Worm (Caenorhabditis elegans) whole organism, L2 larva: ENCODE results near the gene K08D8.1.

Experiments used
- C34F6.9 ChIP-seq: fragments of 150-350 bp; optimal IDR thresholded peaks from 2 replicates; lab custom pipeline; 2014; ENCODE audit warnings: missing biosample characterization, missing genetic modification characterization
- F13H6.1 ChIP-seq: sonication (generic microtip); optimal IDR thresholded peaks from 2 replicates; lab custom pipeline; 2016; ENCODE audit warnings: missing genetic modification characterization, missing compliant biosample characterization
- R02D3.7 ChIP-seq: fragments of 150-350 bp; optimal IDR thresholded peaks from 2 replicates; lab custom pipeline; 2014; ENCODE audit warnings: missing biosample characterization, missing genetic modification characterization
- Y55F3AM.14 ChIP-seq: fragments of 200-800 bp; sonication (Bioruptor generic); optimal IDR thresholded peaks from 2 replicates; lab custom pipeline; 2018; ENCODE audit warnings: mild to moderate bottlenecking, missing genetic modification characterization, missing compliant biosample characterization
- alr-1 ChIP-seq: fragments of 150-350 bp; optimal IDR thresholded peaks from 2 replicates; lab custom pipeline; 2014; ENCODE audit warnings: missing biosample characterization, missing genetic modification characterization
- aly-2 ChIP-seq: fragments of 150-350 bp; optimal IDR thresholded peaks from 2 replicates; lab custom pipeline; 2014; ENCODE audit warnings: missing biosample characterization, missing genetic modification characterization
- ama-1 ChIP-seq: fragments of 150-350 bp; optimal IDR thresholded peaks from 2 replicates; lab custom pipeline; 2018; ENCODE audit warnings: inconsistent platforms
- blmp-1 ChIP-seq: sonication (generic microtip); optimal IDR thresholded peaks from 2 replicates; lab custom pipeline; 2017; ENCODE audit warnings: missing genetic modification characterization, mild to moderate bottlenecking, missing compliant biosample characterization, antibody characterized with exemption, moderate library complexity; ENCODE audit not compliant: insufficient read depth
- ceh-16 ChIP-seq: fragments of 150-350 bp; optimal IDR thresholded peaks from 2 replicates; lab custom pipeline; 2014; ENCODE audit warnings: missing biosample characterization, missing genetic modification characterization
- dmd-4 ChIP-seq: sonication (generic microtip); optimal IDR thresholded peaks from 2 replicates; lab custom pipeline; 2017; ENCODE audit warnings: missing biosample characterization, missing genetic modification characterization
- elt-3 ChIP-seq: sonication (generic microtip); optimal IDR thresholded peaks from 2 replicates; lab custom pipeline; 2017; ENCODE audit warnings: missing biosample characterization, missing genetic modification characterization
- fos-1 ChIP-seq: fragments of 150-350 bp; optimal IDR thresholded peaks from 2 replicates; lab custom pipeline; 2014; ENCODE audit warnings: missing biosample characterization, missing genetic modification characterization
- gmeb-1 ChIP-seq: fragments of 150-350 bp; optimal IDR thresholded peaks from 2 replicates; lab custom pipeline; 2014; ENCODE audit warnings: missing biosample characterization, missing genetic modification characterization
- lin-11 ChIP-seq: fragments of 150-350 bp; sonication (generic microtip); optimal IDR thresholded peaks from 2 replicates; lab custom pipeline; 2014; ENCODE audit warnings: missing biosample characterization, missing genetic modification characterization, inconsistent platforms, mixed read lengths
- lin-13 ChIP-seq: fragments of 150-350 bp; optimal IDR thresholded peaks from 2 replicates; lab custom pipeline; 2014; ENCODE audit warnings: missing biosample characterization, missing genetic modification reagents, missing genetic modification characterization
- lsy-2 ChIP-seq, 2 experiments: fragments of 150-350 bp in 1 of 2; sonication (generic microtip) in 1 of 2; optimal IDR thresholded peaks; 2 replicates each; lab custom pipeline; 2014 to 2017; ENCODE audit warnings: missing biosample characterization in 2 of 2, missing genetic modification characterization in 2 of 2
- mbf-1 ChIP-seq: sonication (generic microtip); optimal IDR thresholded peaks from 2 replicates; lab custom pipeline; 2017; ENCODE audit warnings: missing biosample characterization, missing genetic modification characterization
- nhr-129 ChIP-seq: fragments of 150-350 bp; optimal IDR thresholded peaks from 2 replicates; lab custom pipeline; 2014; ENCODE audit warnings: missing biosample characterization, missing genetic modification characterization
- nhr-21 ChIP-seq: fragments of 150-350 bp; optimal IDR thresholded peaks from 2 replicates; lab custom pipeline; 2014; ENCODE audit warnings: missing biosample characterization, missing genetic modification characterization
- nhr-237 ChIP-seq: fragments of 150-350 bp; optimal IDR thresholded peaks from 2 replicates; lab custom pipeline; 2014; ENCODE audit warnings: missing biosample characterization, missing genetic modification characterization
- nhr-6 ChIP-seq: fragments of 150-350 bp; optimal IDR thresholded peaks from 2 replicates; lab custom pipeline; 2014; ENCODE audit warnings: missing biosample characterization, missing genetic modification characterization
- nhr-77 ChIP-seq: fragments of 150-350 bp; optimal IDR thresholded peaks from 2 replicates; lab custom pipeline; 2014; ENCODE audit warnings: missing biosample characterization, missing genetic modification characterization
- sma-9 ChIP-seq, 2 experiments: fragments of 150-350 bp in 1 of 2; sonication (generic microtip) in 1 of 2; optimal IDR thresholded peaks; 2 replicates each; lab custom pipeline; 2014 to 2016; ENCODE audit warnings: missing genetic modification characterization in 2 of 2, mild to moderate bottlenecking in 1 of 2, missing biosample characterization in 1 of 2, missing compliant biosample characterization in 1 of 2, missing genetic modification reagents in 1 of 2, moderate library complexity in 1 of 2
- snpc-4 ChIP-seq: fragments of 150-350 bp; optimal IDR thresholded peaks from 2 replicates; lab custom pipeline; 2014; ENCODE audit warnings: missing biosample characterization, missing genetic modification characterization
- unc-39 ChIP-seq: fragments of 150-350 bp; optimal IDR thresholded peaks from 2 replicates; lab custom pipeline; 2014; ENCODE audit warnings: missing biosample characterization, missing genetic modification characterization
- unc-55 ChIP-seq: fragments of 150-350 bp; sonication (generic microtip); optimal IDR thresholded peaks from 3 replicates; lab custom pipeline; 2014; ENCODE audit warnings: missing biosample characterization, missing genetic modification reagents, missing genetic modification characterization
- zag-1 ChIP-seq: fragments of 150-350 bp; optimal IDR thresholded peaks from 2 replicates; lab custom pipeline; 2014; ENCODE audit warnings: missing biosample characterization, missing genetic modification characterization
- ztf-4 ChIP-seq: fragments of 150-350 bp; optimal IDR thresholded peaks from 2 replicates; lab custom pipeline; 2014; ENCODE audit warnings: missing biosample characterization, missing genetic modification characterization

The K08D8.1 gene

DNA sequence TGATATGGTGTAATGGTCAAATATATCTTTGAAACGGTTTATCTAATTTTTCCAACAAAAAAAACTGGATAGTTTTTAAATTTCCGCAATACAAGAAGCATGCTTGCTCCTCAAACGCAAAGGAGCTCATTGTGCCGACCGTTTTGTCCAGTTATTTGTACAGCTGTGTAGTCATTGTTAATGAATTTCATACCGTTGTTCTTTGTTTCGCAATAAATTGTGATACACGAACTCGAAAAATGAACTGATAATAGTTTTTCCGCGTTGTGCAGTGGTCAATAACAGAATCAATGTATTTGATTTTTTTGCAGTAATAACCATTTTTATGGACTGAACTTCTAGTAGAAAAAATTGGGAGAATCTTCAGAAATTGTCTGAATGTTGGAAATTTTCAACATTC is 6.5 kb downstream of the K08D8.1 start:
- no peak for TF ChIP-seq blmp-1 (tag; lab: Kevin White, UChicago)
- no peak for TF ChIP-seq mbf-1 (tag; lab: Kevin White, UChicago)
- no peak for TF ChIP-seq dmd-4 (tag; lab: Kevin White, UChicago)
- no peak for TF ChIP-seq unc-39 (tag; lab: Kevin White, UChicago)
- no peak for TF ChIP-seq lsy-2 (tag; optimal IDR thresholded peaks at IDR 0.05; lab: Kevin White, UChicago)
- TF ChIP-seq zag-1 (tag; lab: Kevin White, UChicago), result no peak
- no peak for TF ChIP-seq ceh-16 (tag; lab: Kevin White, UChicago)
- TF ChIP-seq gmeb-1, result no peak
- no peak for TF ChIP-seq lin-13 (GFP tag; lab: Kevin White, UChicago)
- no peak for TF ChIP-seq nhr-129 (tag; lab: Kevin White, UChicago)
- TF ChIP-seq sma-9 (GFP tag; optimal IDR thresholded peaks at IDR 0.05; lab: Kevin White, UChicago), result no peak
- TF ChIP-seq sma-9 (tag; optimal IDR thresholded peaks at IDR 0.05; lab: Kevin White, UChicago), result no peak
- TF ChIP-seq C34F6.9 (tag; lab: Kevin White, UChicago), result no peak
- TF ChIP-seq nhr-21, result no peak
- TF ChIP-seq ama-1 (lab: Kevin White, UChicago), result no peak
- TF ChIP-seq nhr-237, result no peak
- no peak for TF ChIP-seq Y55F3AM.14
- no peak for TF ChIP-seq elt-3 (tag; lab: Kevin White, UChicago)
- no peak for TF ChIP-seq unc-55 (GFP tag; lab: Kevin White, UChicago)
- TF ChIP-seq nhr-77 (tag; lab: Kevin White, UChicago), result no peak
- no peak for TF ChIP-seq F13H6.1

DNA sequence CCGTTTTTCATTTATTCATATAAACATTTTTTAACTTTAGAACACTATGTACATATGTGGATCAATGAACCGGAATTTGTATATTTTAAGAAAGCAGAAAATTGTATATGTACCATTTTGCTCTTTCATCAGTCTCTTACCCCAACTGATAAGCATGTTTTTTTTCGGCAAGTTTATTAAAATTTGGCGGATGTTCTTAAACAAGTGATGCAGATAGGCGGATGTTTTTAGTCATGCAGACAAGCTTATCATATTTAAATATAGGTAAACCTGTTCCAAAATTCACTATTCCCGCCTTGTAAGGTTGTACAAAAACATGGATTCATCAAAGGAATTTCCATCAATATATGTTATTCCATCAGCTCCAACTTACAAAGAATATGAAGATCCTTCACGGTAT is 7.1 kb downstream of the K08D8.1 start, which contains the start of gene K08D8.9:
TSS of gene K08D8.9 (plus strand) at position 301 of the 400 bp plus-strand sequence.
- TF ChIP-seq zag-1 (tag; lab: Kevin White, UChicago) (no peak), ceh-16 (tag; lab: Kevin White, UChicago) (no peak), elt-3 (tag; lab: Kevin White, UChicago) (no peak), snpc-4 (tag; lab: Kevin White, UChicago) (no peak), ztf-4 (tag; lab: Kevin White, UChicago) (no peak), lin-13 (GFP tag; lab: Kevin White, UChicago) (no peak), R02D3.7 (tag; lab: Kevin White, UChicago) (no peak)

DNA sequence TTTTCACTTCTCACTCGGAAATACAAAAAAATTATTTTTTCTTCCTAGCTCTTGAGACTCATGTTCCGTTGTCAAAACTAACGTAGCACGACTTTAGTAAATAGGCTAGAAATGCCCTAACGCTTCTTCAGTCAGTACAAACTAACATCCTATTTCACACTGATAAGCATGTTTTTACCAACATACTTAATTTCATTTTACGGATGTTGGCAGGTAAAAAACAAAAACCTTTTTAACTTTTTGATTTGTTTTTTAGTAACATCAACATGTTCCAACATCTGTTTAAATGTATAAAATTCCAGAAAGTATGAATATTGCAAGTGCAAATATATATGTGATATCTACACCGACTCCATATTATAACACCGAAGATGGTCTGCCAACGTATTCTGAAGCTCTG is 8.0 kb downstream of the K08D8.1 start, which contains the start of gene K08D8.10:
TSS of gene K08D8.10 (plus strand) at position 301 of the 400 bp plus-strand sequence.
- TF ChIP-seq unc-55 (GFP tag; lab: Kevin White, UChicago) (no peak), nhr-6 (tag; lab: Kevin White, UChicago) (no peak), F13H6.1 (no peak), Y55F3AM.14 (no peak)

ce11 chrIV:12901602-12902001 is 9.3 kb downstream of the K08D8.1 start:
- TF ChIP-seq sma-9 (GFP tag; optimal IDR thresholded peaks at IDR 0.05; lab: Kevin White, UChicago) (peak; percentile 39), sma-9 (tag; optimal IDR thresholded peaks at IDR 0.05; lab: Kevin White, UChicago) (no peak), lin-11 (tag; lab: Kevin White, UChicago) (no peak), fos-1 (tag; lab: Kevin White, UChicago) (peak; percentile 69)
- TF ChIP-seq, all 48 proteins: peak for 2

DNA sequence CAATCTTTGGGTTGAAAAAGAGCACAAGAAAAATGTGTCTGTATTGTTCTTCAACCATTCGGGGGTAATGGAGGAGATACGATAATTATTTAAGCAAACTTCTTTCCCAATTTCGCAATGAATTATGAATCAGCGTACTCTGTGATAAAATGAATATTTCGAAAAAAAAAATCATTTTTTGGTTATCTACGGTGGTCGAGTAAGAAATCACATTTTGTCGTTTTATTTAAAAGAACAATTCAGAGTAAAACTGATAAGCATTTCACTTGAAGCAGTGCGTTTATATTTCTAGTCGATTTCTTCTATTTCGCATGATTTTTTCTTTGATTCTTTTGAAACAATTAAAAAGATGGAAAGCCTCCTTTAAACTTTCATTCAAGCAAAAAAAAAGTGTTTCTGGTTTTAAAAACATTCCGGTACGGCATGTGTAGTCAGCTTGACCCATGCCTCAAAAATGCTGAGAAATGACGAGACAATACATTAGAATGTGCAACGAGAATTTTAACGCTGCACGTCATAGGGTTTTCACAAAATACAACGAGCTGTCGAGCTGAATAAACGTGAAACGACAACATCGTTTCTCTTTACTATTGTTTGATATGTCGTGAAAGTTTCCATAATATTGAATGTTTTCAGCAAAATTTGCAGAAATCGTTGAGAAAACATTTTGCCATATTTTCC is 10.3 kb downstream of the K08D8.1 start, which contains the start of gene K08D8.2:
TSS of gene K08D8.2 (plus strand) at position 631 of the 681 bp plus-strand sequence.
- TF ChIP-seq fos-1 (tag; lab: Kevin White, UChicago) (peak; percentile 66), alr-1 (tag; lab: Kevin White, UChicago) (no peak)
- TF ChIP-seq, all 48 proteins: peak for 1

DNA sequence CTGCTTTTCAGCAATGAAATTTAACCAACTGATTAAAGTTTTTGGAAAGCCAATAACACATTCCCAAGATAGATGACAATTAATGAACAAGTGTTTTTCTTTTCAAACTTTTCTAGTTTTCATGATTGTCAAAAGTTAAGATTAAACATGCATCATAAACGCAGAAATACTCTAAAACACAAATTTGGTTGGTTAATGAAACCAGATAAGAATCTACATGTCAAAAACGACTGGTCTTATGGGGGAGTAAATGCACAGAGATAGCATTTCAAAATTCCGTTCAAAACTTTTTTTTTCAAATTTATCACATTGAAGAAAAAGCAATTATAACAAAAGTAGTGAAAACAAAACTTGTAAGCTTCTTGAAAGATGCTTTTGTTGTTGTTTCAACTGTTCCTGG is 11.4 kb downstream of the K08D8.1 start:
- no peak for TF ChIP-seq R02D3.7 (tag; lab: Kevin White, UChicago)
- no peak for TF ChIP-seq C34F6.9 (tag; lab: Kevin White, UChicago)
- TF ChIP-seq aly-2 (tag; lab: Kevin White, UChicago), result no peak
- peak; percentile 55 for TF ChIP-seq fos-1 (tag; lab: Kevin White, UChicago)
